Worm (Caenorhabditis elegans) whole organism, L1 larva: Measurements from ENCODE around the gene mth-2.

Experiments
- C04F5.9 ChIP-seq: sonication (generic microtip); optimal IDR thresholded peaks from 2 replicates; lab custom pipeline; 2016; ENCODE audit warnings: missing genetic modification characterization, missing compliant biosample characterization
- C16A3.4 ChIP-seq: fragments of 150-350 bp; optimal IDR thresholded peaks from 2 replicates; lab custom pipeline; 2014; ENCODE audit warnings: missing biosample characterization, missing genetic modification characterization
- Y116A8C.19 ChIP-seq: sonication (generic microtip); optimal IDR thresholded peaks from 2 replicates; lab custom pipeline; 2016; ENCODE audit warnings: missing compliant biosample characterization, missing genetic modification characterization, borderline replicate concordance
- aha-1 ChIP-seq: fragments of 150-350 bp; optimal IDR thresholded peaks from 2 replicates; lab custom pipeline; 2014; ENCODE audit warnings: missing biosample characterization, missing genetic modification characterization
- alr-1 ChIP-seq: fragments of 200-800 bp; sonication (Bioruptor generic); optimal IDR thresholded peaks from 2 replicates; lab custom pipeline; 2018; ENCODE audit warnings: borderline replicate concordance, mild to moderate bottlenecking, missing genetic modification characterization, missing compliant biosample characterization
- aly-2 ChIP-seq: fragments of 150-350 bp; optimal IDR thresholded peaks from 2 replicates; lab custom pipeline; 2014; ENCODE audit warnings: missing biosample characterization, missing genetic modification characterization
- blmp-1 ChIP-seq: fragments of 150-350 bp; optimal IDR thresholded peaks from 2 replicates; lab custom pipeline; 2014; ENCODE audit warnings: missing biosample characterization, missing genetic modification characterization
- ceh-8 ChIP-seq: fragments of 200-800 bp; sonication (Bioruptor generic); optimal IDR thresholded peaks from 2 replicates; lab custom pipeline; 2018; ENCODE audit warnings: mild to moderate bottlenecking, missing genetic modification characterization, moderate library complexity, missing compliant biosample characterization
- ceh-88 ChIP-seq: fragments of 200-800 bp; sonication (Bioruptor generic); IDR thresholded peaks from 2 replicates; pipeline ENCODE4 v1.3.6; 2022; ENCODE audit warnings: missing genetic modification characterization, missing compliant biosample characterization
- ceh-90 ChIP-seq: sonication (generic microtip); optimal IDR thresholded peaks from 2 replicates; lab custom pipeline; 2016; ENCODE audit warnings: missing genetic modification characterization, missing compliant biosample characterization
- ces-1 ChIP-seq: fragments of 150-350 bp; optimal IDR thresholded peaks from 2 replicates; lab custom pipeline; 2014; ENCODE audit warnings: missing biosample characterization, missing genetic modification reagents, missing genetic modification characterization
- dsc-1 ChIP-seq: sonication (generic microtip); optimal IDR thresholded peaks from 2 replicates; lab custom pipeline; 2016; ENCODE audit warnings: mild to moderate bottlenecking, missing genetic modification characterization, missing compliant biosample characterization
- egl-13 ChIP-seq: sonication (generic microtip); optimal IDR thresholded peaks from 2 replicates; lab custom pipeline; 2016; ENCODE audit warnings: missing genotype, missing genetic modification reagents, missing genetic modification characterization, missing compliant biosample characterization
- egl-27 ChIP-seq, 2 experiments: fragments of 150-350 bp in 1 of 2; sonication (generic microtip); optimal IDR thresholded peaks; 3 replicates each; lab custom pipeline; 2017 to 2018; ENCODE audit warnings: missing biosample characterization in 2 of 2, missing genetic modification characterization in 2 of 2, missing genetic modification reagents in 2 of 2
- elt-2 ChIP-seq: sonication (generic microtip); optimal IDR thresholded peaks from 2 replicates; lab custom pipeline; 2016; ENCODE audit warnings: missing genetic modification characterization, mild to moderate bottlenecking, inconsistent platforms, missing compliant biosample characterization, missing genetic modification reagents
- elt-3 ChIP-seq, 6 experiments: fragments of 150-350 bp in 1 of 6; sonication (generic microtip); optimal IDR thresholded peaks; 2 replicates each; lab custom pipeline; 2017 to 2018; ENCODE audit warnings: missing biosample characterization in 6 of 6, missing genetic modification characterization in 6 of 6, inconsistent platforms in 1 of 6
- ets-5 ChIP-seq: fragments of 200-800 bp; sonication (Bioruptor generic); IDR thresholded peaks from 2 replicates; pipeline ENCODE4 v1.3.6; 2022; ENCODE audit warnings: missing genetic modification characterization, missing compliant biosample characterization
- fkh-4 ChIP-seq: sonication (generic microtip); optimal IDR thresholded peaks from 2 replicates; lab custom pipeline; 2016; ENCODE audit warnings: missing compliant biosample characterization, missing genetic modification characterization, borderline replicate concordance
- fkh-8 ChIP-seq: sonication (generic microtip); optimal IDR thresholded peaks from 2 replicates; lab custom pipeline; 2016; ENCODE audit warnings: mild to moderate bottlenecking, missing genetic modification characterization, missing compliant biosample characterization
- fos-1 ChIP-seq: fragments of 150-350 bp; optimal IDR thresholded peaks from 2 replicates; lab custom pipeline; 2014; ENCODE audit warnings: missing biosample characterization, missing genetic modification characterization
- hlh-17 ChIP-seq: fragments of 200-800 bp; sonication (Bioruptor generic); optimal IDR thresholded peaks from 2 replicates; lab custom pipeline; 2018; ENCODE audit warnings: missing genetic modification characterization, mild to moderate bottlenecking, missing compliant biosample characterization, moderate library complexity, borderline replicate concordance
- hlh-4 ChIP-seq: sonication (generic microtip); optimal IDR thresholded peaks from 2 replicates; lab custom pipeline; 2016; ENCODE audit warnings: mild to moderate bottlenecking, missing genetic modification characterization, missing compliant biosample characterization
- hpl-2 ChIP-seq: fragments of 150-350 bp; optimal IDR thresholded peaks from 2 replicates; lab custom pipeline; 2014; ENCODE audit warnings: missing biosample characterization, missing genetic modification reagents, missing genetic modification characterization
- irx-1 ChIP-seq: sonication (generic microtip); optimal IDR thresholded peaks from 2 replicates; lab custom pipeline; 2016; ENCODE audit warnings: missing genetic modification characterization, missing compliant biosample characterization
- isw-1 ChIP-seq: fragments of 200-800 bp; sonication (Bioruptor generic); IDR thresholded peaks from 2 replicates; pipeline ENCODE4 v1.3.6; 2022; ENCODE audit warnings: missing genetic modification characterization, missing compliant biosample characterization
- jun-1 ChIP-seq: fragments of 150-350 bp; optimal IDR thresholded peaks from 2 replicates; lab custom pipeline; 2014; ENCODE audit warnings: missing biosample characterization, missing genetic modification reagents, missing genetic modification characterization
- lin-15B ChIP-seq: fragments of 150-350 bp; sonication (generic microtip); optimal IDR thresholded peaks from 3 replicates; lab custom pipeline; 2014; ENCODE audit warnings: missing biosample characterization, missing genetic modification characterization
- lin-35 ChIP-seq, 2 experiments: fragments of 150-350 bp; optimal IDR thresholded peaks; 2 replicates each; lab custom pipeline; 2014; ENCODE audit warnings: missing biosample characterization in 2 of 2, missing genetic modification characterization in 2 of 2, missing genetic modification reagents in 2 of 2
- lsy-2 ChIP-seq, 2 experiments: fragments of 150-350 bp; optimal IDR thresholded peaks; 2 replicates each; lab custom pipeline; 2014; ENCODE audit warnings: missing biosample characterization in 2 of 2, missing genetic modification characterization in 2 of 2
- mab-9 ChIP-seq: fragments of 200-800 bp; sonication (Bioruptor generic); IDR thresholded peaks from 2 replicates; pipeline ENCODE4 v1.3.6; 2022; ENCODE audit warnings: missing genetic modification reagents, missing genetic modification characterization, missing compliant biosample characterization
- mdl-1 ChIP-seq, 2 experiments: fragments of 150-350 bp; optimal IDR thresholded peaks; 2 replicates each; lab custom pipeline; 2014 to 2017; ENCODE audit warnings: missing biosample characterization in 2 of 2, missing genetic modification characterization in 2 of 2, inconsistent platforms in 1 of 2
- mef-2 ChIP-seq: fragments of 150-350 bp; optimal IDR thresholded peaks from 2 replicates; lab custom pipeline; 2014; ENCODE audit warnings: missing biosample characterization, missing genetic modification characterization
- nhr-12 ChIP-seq: sonication (generic microtip); optimal IDR thresholded peaks from 2 replicates; lab custom pipeline; 2017; ENCODE audit warnings: missing biosample characterization, missing genetic modification characterization
- nhr-28 ChIP-seq: fragments of 150-350 bp; optimal IDR thresholded peaks from 2 replicates; lab custom pipeline; 2014; ENCODE audit warnings: missing biosample characterization, missing genetic modification characterization
- nhr-71 ChIP-seq: sonication (generic microtip); optimal IDR thresholded peaks from 2 replicates; lab custom pipeline; 2016; ENCODE audit warnings: mild to moderate bottlenecking, missing genetic modification characterization, moderate library complexity, missing compliant biosample characterization
- nhr-76 ChIP-seq: sonication (generic microtip); optimal IDR thresholded peaks from 2 replicates; lab custom pipeline; 2017; ENCODE audit warnings: missing biosample characterization, missing genetic modification characterization
- nhr-85 ChIP-seq: sonication (generic microtip); peaks from one replicate; lab custom pipeline; 2016; ENCODE audit warnings: missing genetic modification characterization, inconsistent platforms, missing compliant biosample characterization
- pag-3 ChIP-seq: sonication (generic microtip); optimal IDR thresholded peaks from 2 replicates; lab custom pipeline; 2017; ENCODE audit warnings: missing genetic modification characterization, mild to moderate bottlenecking, missing compliant biosample characterization, antibody characterized with exemption, borderline replicate concordance; ENCODE audit not compliant: insufficient read depth
- pqm-1 ChIP-seq: sonication (generic microtip); optimal IDR thresholded peaks from 3 replicates; lab custom pipeline; 2017; ENCODE audit warnings: missing biosample characterization, missing genetic modification characterization
- rnt-1 ChIP-seq: sonication (generic microtip); optimal IDR thresholded peaks from 2 replicates; lab custom pipeline; 2016; ENCODE audit warnings: mild to moderate bottlenecking, missing genetic modification characterization, moderate library complexity, missing compliant biosample characterization
- skn-1 ChIP-seq: fragments of 150-350 bp; optimal IDR thresholded peaks from 2 replicates; lab custom pipeline; 2014; ENCODE audit warnings: missing biosample characterization, missing genetic modification characterization
- snpc-4 ChIP-seq: fragments of 150-350 bp; optimal IDR thresholded peaks from 2 replicates; lab custom pipeline; 2014; ENCODE audit warnings: missing biosample characterization, missing genetic modification characterization
- sup-37 ChIP-seq: fragments of 200-800 bp; sonication (Bioruptor generic); optimal IDR thresholded peaks from 2 replicates; lab custom pipeline; 2018; ENCODE audit warnings: mild to moderate bottlenecking, missing genetic modification characterization, missing compliant biosample characterization
- swsn-7 ChIP-seq: sonication (generic microtip); optimal IDR thresholded peaks from 2 replicates; lab custom pipeline; 2016; ENCODE audit warnings: missing genetic modification characterization, missing compliant biosample characterization
- unc-130 ChIP-seq: fragments of 150-350 bp; optimal IDR thresholded peaks from 2 replicates; lab custom pipeline; 2017; ENCODE audit warnings: missing biosample characterization, missing genetic modification characterization, inconsistent platforms
- unc-30 ChIP-seq: sonication (generic microtip); optimal IDR thresholded peaks from 2 replicates; lab custom pipeline; 2017; ENCODE audit warnings: missing biosample characterization, missing genetic modification characterization
- unc-98 ChIP-seq: fragments of 200-800 bp; sonication (Bioruptor generic); IDR thresholded peaks from 2 replicates; pipeline ENCODE4 v1.3.6; 2022; ENCODE audit warnings: missing genetic modification characterization, missing compliant biosample characterization
- vab-15 ChIP-seq: sonication (generic microtip); optimal IDR thresholded peaks from 2 replicates; lab custom pipeline; 2017; ENCODE audit warnings: missing genotype, mild to moderate bottlenecking, missing genetic modification characterization, missing compliant biosample characterization

The mth-2 gene

DNA sequence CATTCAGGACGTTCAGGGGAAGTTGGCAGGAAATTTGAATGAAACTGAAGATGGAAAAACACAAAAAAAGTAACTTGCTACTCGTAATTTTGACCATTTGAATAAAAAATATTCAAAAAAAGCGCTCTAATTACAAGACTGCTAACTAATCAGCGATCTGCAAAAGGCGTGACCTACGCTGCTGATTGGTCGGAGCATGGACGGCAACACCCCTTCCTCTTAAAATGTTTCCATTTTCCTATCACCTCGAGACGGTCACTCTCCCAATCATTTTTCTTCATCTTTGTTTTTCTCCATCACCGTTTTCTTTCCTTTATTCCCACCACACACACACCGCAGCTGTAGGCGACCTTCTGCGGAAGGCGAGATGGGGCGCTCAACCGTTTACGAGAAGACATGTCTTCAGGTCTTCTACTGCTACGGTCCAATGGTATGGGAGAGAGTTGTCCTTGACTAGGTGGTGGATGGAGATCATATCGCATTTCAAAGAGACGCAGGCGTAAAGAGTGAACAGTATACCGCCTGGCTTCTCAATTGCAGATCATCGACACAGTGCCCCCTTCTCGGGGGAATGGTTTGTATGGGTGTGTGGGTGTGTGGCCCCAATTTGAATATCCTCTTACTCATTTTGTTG is 42.5 kb downstream of the mth-2 start (continued):
- TF ChIP-seq egl-27 (tag; optimal IDR thresholded peaks at IDR 0.05; lab: Kevin White, UChicago) (no peak), unc-130 (tag; lab: Kevin White, UChicago) (no peak), fkh-4 (tag; lab: Kevin White, UChicago) (no peak), egl-13 (tag; lab: Kevin White, UChicago) (no peak), elt-3 (tag; optimal IDR thresholded peaks at IDR 0.05; lab: Kevin White, UChicago) (peak in 2 of 6 experiments; percentile 24 to 38), aly-2 (no peak), nhr-85 (tag; lab: Kevin White, UChicago) (peak; percentile 89), elt-2 (tag; lab: Kevin White, UChicago) (no peak), ces-1 (GFP tag; lab: Kevin White, UChicago) (no peak), pqm-1 (tag; lab: Kevin White, UChicago) (no peak), unc-30 (tag; lab: Kevin White, UChicago) (no peak), mef-2 (tag; lab: Kevin White, UChicago) (no peak), lin-35 (GFP tag; optimal IDR thresholded peaks at IDR 0.05; lab: Kevin White, UChicago) (peak in 1 of 2 experiments; percentile 21), ceh-8 (GFP tag; lab: Kevin White, UChicago) (no peak), hlh-4 (no peak), vab-15 (tag; lab: Kevin White, UChicago) (no peak), blmp-1 (tag; lab: Kevin White, UChicago) (peak; percentile 78), sup-37 (GFP tag; lab: Kevin White, UChicago) (no peak), lsy-2 (tag; optimal IDR thresholded peaks at IDR 0.05; lab: Kevin White, UChicago) (peak in 1 of 2 experiments; percentile 32), mab-9 (GFP tag; lab: Robert Waterston, UW) (no peak), isw-1 (GFP tag; lab: Robert Waterston, UW) (no peak), lin-15B (tag; lab: Kevin White, UChicago) (no peak), hlh-17 (GFP tag; lab: Kevin White, UChicago) (no peak), skn-1 (tag; lab: Kevin White, UChicago) (no peak), irx-1 (tag; lab: Kevin White, UChicago) (no peak), fkh-8 (tag; lab: Kevin White, UChicago) (no peak), ets-5 (GFP tag; lab: Robert Waterston, UW) (no peak), dsc-1 (no peak), nhr-12 (tag; lab: Kevin White, UChicago) (no peak), nhr-28 (tag; lab: Kevin White, UChicago) (no peak), mdl-1 (tag; optimal IDR thresholded peaks at IDR 0.05; lab: Kevin White, UChicago) (peak in 1 of 2 experiments; percentile 11), unc-98 (GFP tag; lab: Robert Waterston, UW) (no peak), nhr-76 (tag; lab: Kevin White, UChicago) (no peak), nhr-71 (peak; percentile 31), alr-1 (tag; lab: Kevin White, UChicago) (no peak), C04F5.9 (no peak), hpl-2 (GFP tag; lab: Kevin White, UChicago) (no peak), jun-1 (no peak), swsn-7 (no peak), ceh-88 (no peak), aha-1 (tag; lab: Kevin White, UChicago) (no peak), snpc-4 (tag; lab: Kevin White, UChicago) (no peak), fos-1 (no peak), rnt-1 (tag; lab: Kevin White, UChicago) (peak; percentile 22), pag-3 (tag; lab: Kevin White, UChicago) (no peak), Y116A8C.19 (no peak), C16A3.4 (no peak), ceh-90 (tag; lab: Kevin White, UChicago) (no peak)
